Worm (Caenorhabditis elegans) whole organism, mixed stage, embryonic: ENCODE data around the gene C05C10.5.

Experiments used
- bed-3 ChIP-seq: fragments of 200-800 bp; sonication (Bioruptor generic); optimal IDR thresholded peaks from 3 replicates; lab custom pipeline; 2018; ENCODE audit warnings: mild to moderate bottlenecking, missing genetic modification characterization, moderate library complexity, missing compliant biosample characterization
- blmp-1 ChIP-seq: fragments of 150-350 bp; optimal IDR thresholded peaks from 2 replicates; lab custom pipeline; 2014; ENCODE audit warnings: missing biosample characterization, missing genetic modification characterization
- ceh-39 ChIP-seq: fragments of 150-350 bp; optimal IDR thresholded peaks from 2 replicates; lab custom pipeline; 2014; ENCODE audit warnings: missing biosample characterization, missing genetic modification characterization
- ceh-83 ChIP-seq: fragments of 200-800 bp; sonication (Bioruptor generic); optimal IDR thresholded peaks from 2 replicates; lab custom pipeline; 2018; ENCODE audit warnings: mild to moderate bottlenecking, missing genetic modification characterization, missing compliant biosample characterization
- ces-1 ChIP-seq: fragments of 150-350 bp; optimal IDR thresholded peaks from 2 replicates; lab custom pipeline; 2014; ENCODE audit warnings: missing biosample characterization, missing genetic modification reagents, missing genetic modification characterization
- cnd-1 ChIP-seq: fragments of 200-800 bp; sonication (Bioruptor generic); optimal IDR thresholded peaks from 2 replicates; lab custom pipeline; 2018; ENCODE audit warnings: mild to moderate bottlenecking, missing genetic modification characterization, missing compliant biosample characterization
- drap-1 ChIP-seq: fragments of 200-800 bp; sonication (Bioruptor generic); optimal IDR thresholded peaks from 3 replicates; lab custom pipeline; 2018; ENCODE audit warnings: mild to moderate bottlenecking, missing genetic modification characterization, missing compliant biosample characterization
- elt-1 ChIP-seq: sonication (generic microtip); optimal IDR thresholded peaks from 2 replicates; lab custom pipeline; 2017; ENCODE audit warnings: missing genetic modification characterization, mild to moderate bottlenecking, missing compliant biosample characterization, antibody characterized with exemption, moderate library complexity, borderline replicate concordance; ENCODE audit not compliant: insufficient read depth
- elt-3 ChIP-seq: fragments of 150-350 bp; optimal IDR thresholded peaks from 2 replicates; lab custom pipeline; 2014; ENCODE audit warnings: missing biosample characterization, missing genetic modification characterization
- flh-1 ChIP-seq: fragments of 200-800 bp; sonication (Bioruptor generic); optimal IDR thresholded peaks from 2 replicates; lab custom pipeline; 2018; ENCODE audit warnings: mild to moderate bottlenecking, missing genetic modification characterization, moderate library complexity, missing compliant biosample characterization
- ham-2 ChIP-seq: fragments of 200-800 bp; sonication (Bioruptor generic); optimal IDR thresholded peaks from 2 replicates; lab custom pipeline; 2018; ENCODE audit warnings: mild to moderate bottlenecking, missing genetic modification characterization, missing compliant biosample characterization
- hlh-1 ChIP-seq: fragments of 150-350 bp; optimal IDR thresholded peaks from 2 replicates; lab custom pipeline; 2014; ENCODE audit warnings: missing biosample characterization, missing genetic modification reagents, missing genetic modification characterization
- lin-13 ChIP-seq: fragments of 150-350 bp; optimal IDR thresholded peaks from 2 replicates; lab custom pipeline; 2014; ENCODE audit warnings: missing biosample characterization, missing genetic modification characterization
- lin-32 ChIP-seq: fragments of 200-800 bp; sonication (Bioruptor generic); optimal IDR thresholded peaks from 2 replicates; lab custom pipeline; 2018; ENCODE audit warnings: mild to moderate bottlenecking, missing genetic modification characterization, missing compliant biosample characterization
- lsy-2 ChIP-seq: fragments of 150-350 bp; optimal IDR thresholded peaks from 2 replicates; lab custom pipeline; 2014; ENCODE audit warnings: missing biosample characterization, missing genetic modification characterization
- mab-5 ChIP-seq: fragments of 150-350 bp; optimal IDR thresholded peaks from 2 replicates; lab custom pipeline; 2014; ENCODE audit warnings: missing biosample characterization, missing genetic modification characterization
- mep-1 ChIP-seq: fragments of 150-350 bp; optimal IDR thresholded peaks from 2 replicates; lab custom pipeline; 2017; ENCODE audit warnings: missing biosample characterization, missing genetic modification reagents, missing genetic modification characterization, inconsistent platforms
- nhr-2 ChIP-seq: fragments of 150-350 bp; optimal IDR thresholded peaks from 2 replicates; lab custom pipeline; 2014; ENCODE audit warnings: missing biosample characterization, missing genetic modification characterization
- nhr-237 ChIP-seq: fragments of 150-350 bp; optimal IDR thresholded peaks from 2 replicates; lab custom pipeline; 2014; ENCODE audit warnings: missing biosample characterization, missing genetic modification characterization
- nhr-28 ChIP-seq: fragments of 150-350 bp; optimal IDR thresholded peaks from 2 replicates; lab custom pipeline; 2014; ENCODE audit warnings: missing biosample characterization, missing genetic modification characterization
- nhr-76 ChIP-seq: sonication (generic microtip); optimal IDR thresholded peaks from 2 replicates; lab custom pipeline; 2017; ENCODE audit warnings: missing biosample characterization, missing genetic modification characterization
- pha-4 ChIP-seq: fragments of 150-350 bp; optimal IDR thresholded peaks from 2 replicates; lab custom pipeline; 2018; ENCODE audit warnings: missing biosample characterization, missing genetic modification reagents, missing genetic modification characterization
- sem-2 ChIP-seq: fragments of 200-800 bp; sonication (Bioruptor generic); optimal IDR thresholded peaks from 2 replicates; lab custom pipeline; 2018; ENCODE audit warnings: mild to moderate bottlenecking, missing genetic modification characterization, missing compliant biosample characterization
- snpc-4 ChIP-seq: fragments of 150-350 bp; optimal IDR thresholded peaks from 2 replicates; lab custom pipeline; 2014; ENCODE audit warnings: missing biosample characterization, missing genetic modification characterization
- sptf-1 ChIP-seq: sonication (generic microtip); optimal IDR thresholded peaks from 2 replicates; lab custom pipeline; 2017; ENCODE audit warnings: mild to moderate bottlenecking, missing genetic modification characterization, moderate library complexity, missing compliant biosample characterization
- tbx-8 ChIP-seq: fragments of 200-800 bp; sonication (Bioruptor generic); optimal IDR thresholded peaks from 2 replicates; lab custom pipeline; 2018; ENCODE audit warnings: mild to moderate bottlenecking, missing genetic modification characterization, moderate library complexity, missing compliant biosample characterization
- unc-39 ChIP-seq: fragments of 150-350 bp; optimal IDR thresholded peaks from 2 replicates; lab custom pipeline; 2014; ENCODE audit warnings: missing biosample characterization, missing genetic modification characterization
- zip-8 ChIP-seq: fragments of 150-350 bp; optimal IDR thresholded peaks from 2 replicates; lab custom pipeline; 2014; ENCODE audit warnings: missing biosample characterization, missing genetic modification characterization
- ztf-11 ChIP-seq: fragments of 150-350 bp; optimal IDR thresholded peaks from 2 replicates; lab custom pipeline; 2014; ENCODE audit warnings: missing biosample characterization, missing genetic modification characterization

Gene C05C10.5

DNA sequence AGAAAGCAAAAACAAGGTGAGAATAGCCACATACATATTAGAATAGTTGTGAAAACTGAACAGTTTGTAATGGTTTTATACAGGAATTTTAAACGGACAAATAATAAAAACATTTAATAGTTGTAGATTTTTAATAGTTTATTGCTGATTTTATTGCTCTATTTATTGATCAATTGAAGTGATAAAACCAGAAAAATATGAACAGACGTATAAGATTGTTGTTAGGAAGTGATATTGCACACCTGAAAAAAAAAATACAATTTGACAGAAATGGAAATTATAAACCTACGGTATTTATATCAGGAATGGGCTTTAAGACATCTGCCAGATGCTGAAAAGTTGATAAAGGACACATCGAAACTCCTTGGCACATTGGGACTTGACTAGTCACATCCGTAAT, 20.9 kb upstream of the C05C10.5 start, which contains the start of gene C05C10.8:
C05C10.8 (minus strand) TSS at position 101 of the 400 bp plus-strand sequence.
- TF ChIP-seq sem-2 (GFP tag; lab: Kevin White, UChicago), result no peak
- no peak for TF ChIP-seq mep-1 (tag; lab: Kevin White, UChicago)
- TF ChIP-seq nhr-237 (tag; lab: Kevin White, UChicago), result no peak
- no peak for TF ChIP-seq pha-4 (tag; lab: Kevin White, UChicago)
- no peak for TF ChIP-seq nhr-28 (tag; lab: Kevin White, UChicago)
- no peak for TF ChIP-seq mab-5
- TF ChIP-seq snpc-4 (tag; lab: Kevin White, UChicago), result no peak
- TF ChIP-seq sptf-1 (tag; lab: Kevin White, UChicago), result no peak
- TF ChIP-seq elt-1, result no peak
- TF ChIP-seq ceh-39 (tag; lab: Kevin White, UChicago), result no peak
- no peak for TF ChIP-seq nhr-76

DNA sequence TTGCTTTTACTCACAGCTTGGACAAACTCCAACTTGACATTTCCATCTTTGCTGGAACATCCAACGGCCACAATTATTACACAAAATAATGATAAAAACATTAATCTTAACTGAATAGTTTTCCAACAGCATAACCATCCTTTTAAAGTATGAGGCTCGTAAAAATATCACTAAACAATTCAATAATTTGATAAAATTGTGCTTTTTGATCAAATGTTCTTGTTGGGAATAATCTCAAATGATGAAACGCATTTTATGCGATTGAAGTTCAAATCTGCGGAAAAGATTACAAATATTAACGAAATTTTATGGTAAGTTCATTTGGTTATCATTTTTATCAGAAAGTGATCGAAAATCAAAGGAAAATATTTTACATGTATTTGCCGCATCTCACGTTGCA, 18.4 kb upstream of the C05C10.5 start, which contains the start of gene pho-10:
pho-10 (minus strand) TSS at position 101 of the 400 bp plus-strand sequence.
- TF ChIP-seq flh-1 (GFP tag; lab: Kevin White, UChicago), result no peak
- TF ChIP-seq hlh-1, result no peak
- TF ChIP-seq cnd-1 (tag; lab: Kevin White, UChicago), result no peak
- TF ChIP-seq unc-39 (tag; lab: Kevin White, UChicago), result no peak
- TF ChIP-seq nhr-28 (tag; lab: Kevin White, UChicago), result no peak

DNA sequence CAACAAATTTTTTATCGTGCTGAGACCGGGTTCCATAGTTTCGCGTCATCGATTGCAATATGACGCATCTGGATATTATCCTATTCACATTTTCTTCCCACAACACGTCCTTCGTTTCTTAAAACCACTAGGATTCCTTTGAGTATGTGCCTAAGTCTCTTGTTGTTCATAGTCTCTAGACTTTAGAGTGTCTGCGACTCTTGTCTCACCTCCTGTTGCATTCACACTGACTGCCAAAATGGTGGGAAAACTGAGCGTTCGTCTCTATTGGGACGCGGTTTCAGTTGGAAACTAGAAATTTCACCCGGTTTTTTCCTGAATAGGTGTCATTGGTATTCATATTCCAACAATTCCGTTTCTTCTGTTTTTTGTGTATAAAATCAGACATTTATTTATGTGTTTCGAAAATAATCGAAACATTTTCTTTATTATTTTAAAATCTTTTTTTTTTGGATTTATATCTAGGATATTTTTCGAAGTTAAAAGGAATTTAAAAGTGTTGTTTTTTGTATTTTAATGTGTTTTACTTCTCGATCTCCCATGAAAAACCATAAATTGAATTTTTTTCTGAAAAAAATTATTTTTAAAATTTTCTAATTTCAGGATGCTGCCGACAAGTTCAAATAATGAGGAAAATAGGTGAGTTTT, 17.1 kb upstream of the C05C10.5 start, which contains the start of gene C05C10.2:
C05C10.2 (plus strand) TSS at position 598 of the 648 bp plus-strand sequence.
- TF ChIP-seq tbx-8 (GFP tag; lab: Kevin White, UChicago) (no peak), snpc-4 (tag; lab: Kevin White, UChicago) (no peak), nhr-76 (no peak), nhr-2 (tag; lab: Kevin White, UChicago) (no peak), pha-4 (tag; lab: Kevin White, UChicago) (no peak), nhr-28 (tag; lab: Kevin White, UChicago) (no peak), mab-5 (no peak), bed-3 (GFP tag; lab: Kevin White, UChicago) (no peak), sptf-1 (tag; lab: Kevin White, UChicago) (no peak), mep-1 (tag; lab: Kevin White, UChicago) (no peak), elt-3 (tag; lab: Kevin White, UChicago) (no peak), ztf-11 (no peak), ham-2 (no peak), drap-1 (no peak)
- TF ChIP-seq, all 35 proteins: peak for 0

DNA sequence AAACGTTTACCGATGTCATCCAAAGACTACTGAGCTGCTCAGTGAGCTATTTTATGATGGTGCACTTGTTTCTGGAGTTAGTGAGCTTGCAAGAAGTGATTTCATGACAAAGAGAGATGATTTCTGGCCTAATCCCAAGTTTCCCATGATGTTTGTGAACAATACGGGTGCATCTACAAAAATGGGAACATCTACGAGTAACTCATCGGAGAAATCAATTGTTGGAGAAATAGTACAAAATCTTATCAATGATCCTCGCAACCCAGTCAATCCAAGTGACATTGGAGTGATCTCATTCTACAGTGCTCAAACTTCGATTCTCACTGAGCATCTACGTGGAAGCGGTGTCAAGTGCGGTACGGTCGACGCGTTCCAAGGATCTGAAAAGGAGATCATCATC, 10.4 kb upstream of the C05C10.5 start:
- no peak for TF ChIP-seq elt-3 (tag; lab: Kevin White, UChicago)
- TF ChIP-seq ceh-39 (tag; lab: Kevin White, UChicago), result no peak
- TF ChIP-seq sem-2 (GFP tag; lab: Kevin White, UChicago), result no peak
- no peak for TF ChIP-seq ham-2
- TF ChIP-seq ceh-83 (GFP tag; lab: Kevin White, UChicago), result no peak
- TF ChIP-seq sptf-1 (tag; lab: Kevin White, UChicago), result no peak
- no peak for TF ChIP-seq elt-1
- TF ChIP-seq drap-1, result no peak
- no peak for TF ChIP-seq lin-13 (tag; lab: Kevin White, UChicago)
- no peak for TF ChIP-seq lin-32 (GFP tag; lab: Kevin White, UChicago)
- TF ChIP-seq zip-8 (tag; lab: Kevin White, UChicago), result no peak
- no peak for TF ChIP-seq ces-1 (GFP tag; lab: Kevin White, UChicago)
- no peak for TF ChIP-seq nhr-28 (tag; lab: Kevin White, UChicago)
- no peak for TF ChIP-seq flh-1 (GFP tag; lab: Kevin White, UChicago)
- no peak for TF ChIP-seq blmp-1
- no peak for TF ChIP-seq mep-1 (tag; lab: Kevin White, UChicago)
- no peak for TF ChIP-seq bed-3 (GFP tag; lab: Kevin White, UChicago)

DNA sequence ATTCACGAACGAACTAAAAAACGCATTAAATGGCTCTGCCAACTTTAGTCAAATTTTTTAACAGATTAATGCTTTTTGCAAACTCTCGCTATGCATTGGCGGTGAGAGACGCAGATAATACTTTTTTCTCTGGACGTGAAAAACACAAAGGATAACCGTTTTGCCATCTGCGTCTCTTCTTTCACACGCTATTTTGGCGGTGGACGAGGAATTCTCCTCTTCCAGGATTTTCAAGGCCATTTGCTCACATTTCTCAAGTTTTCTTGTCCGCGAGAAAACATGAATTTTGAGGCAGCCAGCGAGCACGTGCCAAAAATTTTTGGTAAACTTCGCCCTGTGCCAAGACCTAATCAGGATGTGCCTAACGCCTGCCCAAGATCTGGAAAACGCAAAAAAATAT, 7.8 kb upstream of the C05C10.5 start:
- TF ChIP-seq ham-2 (no peak), sem-2 (GFP tag; lab: Kevin White, UChicago) (no peak), flh-1 (GFP tag; lab: Kevin White, UChicago) (no peak), lsy-2 (tag; lab: Kevin White, UChicago) (no peak)
